Worm (Caenorhabditis elegans) whole organism, L4 larva: ENCODE data around the gene uda-1.

Experiments
- F49E8.2 ChIP-seq: sonication (generic microtip); optimal IDR thresholded peaks from 2 replicates; lab custom pipeline; 2016; ENCODE audit warnings: missing compliant biosample characterization, mild to moderate bottlenecking, missing genetic modification characterization, borderline replicate concordance
- aha-1 ChIP-seq: fragments of 150-350 bp; peaks from one replicate; lab custom pipeline; 2014; ENCODE audit warnings: missing biosample characterization, missing genetic modification characterization
- ceh-32 ChIP-seq: sonication (generic microtip); optimal IDR thresholded peaks from 2 replicates; lab custom pipeline; 2016; ENCODE audit warnings: mild to moderate bottlenecking, missing genetic modification characterization, missing compliant biosample characterization; ENCODE audit not compliant: poor library complexity
- ceh-44 ChIP-seq: fragments of 200-800 bp; sonication (Bioruptor generic); IDR thresholded peaks from 2 replicates; pipeline ENCODE4 v1.3.6; 2022; ENCODE audit warnings: missing genetic modification reagents, missing genetic modification characterization, missing compliant biosample characterization
- egl-27 ChIP-seq: sonication (generic microtip); optimal IDR thresholded peaks from 3 replicates; lab custom pipeline; 2017; ENCODE audit warnings: missing biosample characterization, missing genetic modification reagents, missing genetic modification characterization
- fos-1 ChIP-seq: fragments of 150-350 bp; optimal IDR thresholded peaks from 2 replicates; lab custom pipeline; 2014; ENCODE audit warnings: missing biosample characterization, missing genetic modification characterization
- lsy-2 ChIP-seq, 2 experiments: fragments of 150-350 bp in 1 of 2; sonication (generic microtip) in 1 of 2; optimal IDR thresholded peaks; 2 replicates each; lab custom pipeline; 2014 to 2017; ENCODE audit warnings: missing biosample characterization in 2 of 2, missing genetic modification characterization in 2 of 2
- mdl-1 ChIP-seq, 2 experiments: fragments of 150-350 bp in 1 of 2; sonication (generic microtip) in 1 of 2; optimal IDR thresholded peaks; 2 replicates each; lab custom pipeline; 2014 to 2017; ENCODE audit warnings: missing biosample characterization in 2 of 2, missing genetic modification characterization in 2 of 2
- nhr-111 ChIP-seq: fragments of 200-800 bp; sonication (Bioruptor generic); optimal IDR thresholded peaks from 2 replicates; lab custom pipeline; 2018; ENCODE audit warnings: mild to moderate bottlenecking, missing genetic modification characterization, missing compliant biosample characterization
- nhr-76 ChIP-seq: fragments of 150-350 bp; optimal IDR thresholded peaks from 2 replicates; lab custom pipeline; 2014; ENCODE audit warnings: missing biosample characterization, missing genetic modification characterization

- TF ChIP-seq mdl-1 (tag; optimal IDR thresholded peaks at IDR 0.05; lab: Kevin White, UChicago): peak in 1 of 2 experiments; percentile 27
- TF ChIP-seq F49E8.2 (tag; lab: Kevin White, UChicago): no peak
- TF ChIP-seq lsy-2 (tag; optimal IDR thresholded peaks at IDR 0.05; lab: Kevin White, UChicago): peak in 1 of 2 experiments; percentile 15
- TF ChIP-seq ceh-44 (GFP tag; lab: Robert Waterston, UW): no peak
- TF ChIP-seq ceh-32 (tag; lab: Kevin White, UChicago): no peak
- TF ChIP-seq egl-27: no peak
- no peak for TF ChIP-seq nhr-111
- TF ChIP-seq fos-1 (tag; lab: Kevin White, UChicago): no peak
- TF ChIP-seq nhr-76 (tag; lab: Kevin White, UChicago): no peak
- no peak for TF ChIP-seq aha-1 (tag; lab: Kevin White, UChicago)
These were observed 19.7 kb upstream of the uda-1 start for ce11 chrV:9984821-9985220.
